Fruit fly (Drosophila melanogaster) whole organism, embryonic: ENCODE measurements around the gene spg.

Experiments
- Awh ChIP-seq: fragments of 200-800 bp; sonication (Bioruptor generic); IDR thresholded peaks from 2 replicates; pipeline ENCODE4, ENCODE4 v1.3.6; 2022; ENCODE audit warnings: missing biosample characterization, missing genetic modification characterization
- Bdp1 ChIP-seq: fragments of 200-800 bp; sonication (Bioruptor generic); optimal IDR thresholded peaks from 3 replicates; lab custom pipeline; 2016; ENCODE audit warnings: missing biosample characterization, missing genetic modification characterization
- Bgb ChIP-seq: fragments of 200-800 bp; sonication (Bioruptor generic); IDR thresholded peaks from 2 replicates; pipeline ENCODE4 v1.3.6; 2022; ENCODE audit warnings: missing biosample characterization, missing genetic modification characterization; ENCODE audit not compliant: partially characterized antibody
- Blimp-1 ChIP-seq: fragments of 200-800 bp; sonication (Bioruptor generic); optimal IDR thresholded peaks from 3 replicates; lab custom pipeline; 2018; ENCODE audit warnings: missing biosample characterization, missing genetic modification characterization, mild to moderate bottlenecking, moderate library complexity, missing genetic modification reagents
- CG11723 ChIP-seq: fragments of 200-800 bp; sonication (Bioruptor generic); optimal IDR thresholded peaks from 2 replicates; lab custom pipeline; 2017; ENCODE audit warnings: missing biosample characterization, mild to moderate bottlenecking, missing genetic modification characterization
- CG13123 ChIP-seq: fragments of 200-800 bp; sonication (Bioruptor generic); optimal IDR thresholded peaks from 2 replicates; lab custom pipeline; 2016; ENCODE audit warnings: missing biosample characterization, missing genetic modification characterization
- CG13894 ChIP-seq: fragments of 200-800 bp; sonication (Bioruptor generic); optimal IDR thresholded peaks from 3 replicates; lab custom pipeline; 2018; ENCODE audit warnings: missing biosample characterization, mild to moderate bottlenecking, missing genetic modification characterization, moderate library complexity
- CG15514 ChIP-seq: fragments of 200-800 bp; sonication (Bioruptor generic); optimal IDR thresholded peaks from 3 replicates; lab custom pipeline; 2017; ENCODE audit warnings: missing biosample characterization, missing genetic modification characterization, mild to moderate bottlenecking, moderate library complexity, missing genetic modification reagents
- CG16813 ChIP-seq: fragments of 200-800 bp; sonication (Bioruptor generic); IDR thresholded peaks from 3 replicates; pipeline ENCODE4 v1.3.6; 2022; ENCODE audit warnings: missing biosample characterization, missing genetic modification characterization; ENCODE audit not compliant: partially characterized antibody
- CG17568 ChIP-seq: fragments of 200-800 bp; sonication (Bioruptor generic); optimal IDR thresholded peaks from 2 replicates; lab custom pipeline; 2018; ENCODE audit warnings: missing biosample characterization, mild to moderate bottlenecking, missing genetic modification characterization, moderate library complexity
- CG18011 ChIP-seq: fragments of 200-800 bp; sonication (Bioruptor generic); optimal IDR thresholded peaks from 2 replicates; lab custom pipeline; 2017; ENCODE audit warnings: missing biosample characterization, missing genetic modification characterization, mild to moderate bottlenecking, moderate library complexity, missing genotype
- CG18476 ChIP-seq: fragments of 200-800 bp; sonication (Bioruptor generic); optimal IDR thresholded peaks from 2 replicates; lab custom pipeline; 2016; ENCODE audit warnings: missing biosample characterization, mild to moderate bottlenecking, missing genetic modification characterization
- CG2199 ChIP-seq: fragments of 200-800 bp; sonication (Bioruptor generic); IDR thresholded peaks from 3 replicates; pipeline ENCODE4 v1.3.6; 2022; ENCODE audit warnings: missing biosample characterization, missing genetic modification characterization
- CG2202 ChIP-seq: fragments of 200-800 bp; sonication (Bioruptor generic); optimal IDR thresholded peaks from 2 replicates; lab custom pipeline; 2018; ENCODE audit warnings: missing biosample characterization, mild to moderate bottlenecking, missing genetic modification characterization
- CG31224 ChIP-seq: fragments of 200-800 bp; sonication (Bioruptor generic); IDR thresholded peaks from 2 replicates; pipeline ENCODE4 v1.3.6; 2022; ENCODE audit warnings: missing biosample characterization, missing genetic modification characterization
- CG32767 ChIP-seq: fragments of 200-800 bp; sonication (Bioruptor generic); IDR thresholded peaks from 2 replicates; pipeline ENCODE4 v1.3.6; 2022; ENCODE audit warnings: missing biosample characterization, missing genetic modification characterization
- CG3847 ChIP-seq: fragments of 200-800 bp; sonication (Bioruptor generic); IDR thresholded peaks from 2 replicates; pipeline ENCODE4 v1.3.6; 2022; ENCODE audit warnings: missing biosample characterization, missing genetic modification characterization
- CG7745 ChIP-seq: fragments of 200-800 bp; sonication (Bioruptor generic); optimal IDR thresholded peaks from 2 replicates; lab custom pipeline; 2018; ENCODE audit warnings: missing biosample characterization, mild to moderate bottlenecking, missing genetic modification characterization, moderate library complexity
- Deaf1 ChIP-seq: fragments of 200-800 bp; optimal IDR thresholded peaks from 3 replicates; lab custom pipeline; 2019; ENCODE audit warnings: missing biosample characterization, mild to moderate bottlenecking, missing genetic modification characterization, moderate library complexity
- Hey ChIP-seq: fragments of 200-800 bp; sonication (Bioruptor generic); optimal IDR thresholded peaks from 3 replicates; lab custom pipeline; 2018; ENCODE audit warnings: missing biosample characterization, mild to moderate bottlenecking, missing genetic modification characterization
- Hr78 ChIP-seq, 2 experiments: fragments of 200-800 bp in 1 of 2; fragments of >200 bp in 1 of 2; sonication (Bioruptor generic) in 1 of 2; optimal IDR thresholded peaks; 2 replicates each; lab custom pipeline; 2017 to 2019; ENCODE audit warnings: missing biosample characterization in 2 of 2, missing genetic modification characterization in 2 of 2, mild to moderate bottlenecking in 1 of 2, moderate library complexity in 1 of 2
- Med ChIP-seq: fragments of 200-800 bp; sonication (Bioruptor generic); peaks from one replicate; lab custom pipeline; 2016; ENCODE audit warnings: missing biosample characterization, missing genetic modification characterization, mild to moderate bottlenecking, inconsistent platforms, moderate library complexity
- Nf-YC ChIP-seq: fragments of 200-800 bp; optimal IDR thresholded peaks from 3 replicates; lab custom pipeline; 2019; ENCODE audit warnings: missing biosample characterization, mild to moderate bottlenecking, missing genetic modification characterization, moderate library complexity
- Sin3A ChIP-seq: fragments of >200 bp; optimal IDR thresholded peaks from 2 replicates; lab custom pipeline; 2018
- Sox102F ChIP-seq: fragments of 200-800 bp; sonication (Bioruptor generic); optimal IDR thresholded peaks from 2 replicates; lab custom pipeline; 2018; ENCODE audit warnings: missing biosample characterization, mild to moderate bottlenecking, missing genetic modification characterization, moderate library complexity
- Trl ChIP-seq, 3 experiments: fragments of >200 bp in 2 of 3; fragments of 200-800 bp in 1 of 3; sonication (Bioruptor generic) in 1 of 3; optimal IDR thresholded peaks; 2 replicates in 1 of 3; 3 replicates in 2 of 3; lab custom pipeline; 2016 to 2017; ENCODE audit warnings: missing biosample characterization in 1 of 3, missing genetic modification characterization in 1 of 3
- bbx ChIP-seq: fragments of 200-800 bp; sonication (Bioruptor generic); IDR thresholded peaks from 2 replicates; pipeline ENCODE4 v1.3.6; 2022; ENCODE audit warnings: missing biosample characterization, missing genetic modification characterization; ENCODE audit not compliant: partially characterized antibody
- bsh ChIP-seq, 2 experiments: fragments of 200-800 bp; sonication (Bioruptor generic); optimal IDR thresholded peaks; 2 replicates each; lab custom pipeline; 2017 to 2018; ENCODE audit warnings: mild to moderate bottlenecking in 2 of 2, missing biosample characterization in 2 of 2, missing genetic modification characterization in 2 of 2, moderate library complexity in 1 of 2
- chinmo ChIP-seq: fragments of 200-800 bp; sonication (Bioruptor generic); IDR thresholded peaks from 4 replicates; pipeline ENCODE4 v1.3.6; 2022; ENCODE audit warnings: missing biosample characterization, missing genetic modification characterization; ENCODE audit not compliant: partially characterized antibody
- chm ChIP-seq: fragments of 200-800 bp; sonication (Bioruptor generic); IDR thresholded peaks from 2 replicates; pipeline ENCODE4 v1.3.6; 2022; ENCODE audit warnings: missing biosample characterization, missing genetic modification characterization
- dysf ChIP-seq: fragments of 200-800 bp; sonication (Bioruptor generic); IDR thresholded peaks from 3 replicates; pipeline ENCODE4 v1.3.6; 2022; ENCODE audit warnings: missing biosample characterization, missing genetic modification characterization
- gce ChIP-seq: fragments of 200-800 bp; sonication (Bioruptor generic); IDR thresholded peaks from 3 replicates; pipeline ENCODE4 v1.3.6; 2022; ENCODE audit warnings: missing biosample characterization, missing genetic modification characterization
- gcm ChIP-seq: fragments of 200-800 bp; sonication (Bioruptor generic); optimal IDR thresholded peaks from 2 replicates; lab custom pipeline; 2019; ENCODE audit warnings: missing biosample characterization, mild to moderate bottlenecking, missing genetic modification characterization, moderate library complexity
- hbn ChIP-seq: fragments of 200-800 bp; sonication (Bioruptor generic); IDR thresholded peaks from 2 replicates; pipeline ENCODE4 v1.3.6; 2022; ENCODE audit warnings: missing biosample characterization, missing genetic modification characterization; ENCODE audit not compliant: partially characterized antibody
- insv ChIP-seq, 2 experiments: fragments of 200-800 bp; sonication (Bioruptor generic); optimal IDR thresholded peaks; 3 replicates each; lab custom pipeline; 2016 to 2018; ENCODE audit warnings: missing biosample characterization in 2 of 2, missing genetic modification characterization in 2 of 2
- jing ChIP-seq: fragments of 200-800 bp; sonication (Bioruptor generic); optimal IDR thresholded peaks from 2 replicates; lab custom pipeline; 2018; ENCODE audit warnings: missing biosample characterization, mild to moderate bottlenecking, missing genetic modification characterization
- mam ChIP-seq: fragments of 200-800 bp; sonication (Bioruptor generic); optimal IDR thresholded peaks from 3 replicates; lab custom pipeline; 2016; ENCODE audit warnings: missing biosample characterization, missing genetic modification characterization
- nom ChIP-seq: fragments of 200-800 bp; sonication (Bioruptor generic); optimal IDR thresholded peaks from 2 replicates; lab custom pipeline; 2017; ENCODE audit warnings: missing biosample characterization, missing genetic modification characterization, mild to moderate bottlenecking, moderate library complexity, missing genetic modification reagents
- phol ChIP-seq: fragments of 200-800 bp; sonication (Bioruptor generic); optimal IDR thresholded peaks from 3 replicates; lab custom pipeline; 2018; ENCODE audit warnings: missing biosample characterization, mild to moderate bottlenecking, missing genetic modification characterization, moderate library complexity
- run ChIP-seq: fragments of 200-800 bp; sonication (Bioruptor generic); optimal IDR thresholded peaks from 3 replicates; lab custom pipeline; 2018; ENCODE audit warnings: missing biosample characterization, mild to moderate bottlenecking, missing genetic modification characterization
- schlank ChIP-seq: fragments of 200-800 bp; sonication (Bioruptor generic); optimal IDR thresholded peaks from 2 replicates; lab custom pipeline; 2018; ENCODE audit warnings: missing biosample characterization, mild to moderate bottlenecking, missing genetic modification characterization
- sd ChIP-seq: fragments of 200-800 bp; sonication (Bioruptor generic); optimal IDR thresholded peaks from 3 replicates; lab custom pipeline; 2018; ENCODE audit warnings: missing biosample characterization, mild to moderate bottlenecking, missing genetic modification characterization, moderate library complexity
- sob ChIP-seq: fragments of 200-800 bp; sonication (Bioruptor generic); IDR thresholded peaks from 2 replicates; pipeline ENCODE4 v1.3.6; 2022; ENCODE audit warnings: missing biosample characterization, missing genetic modification characterization
- yki ChIP-seq: fragments of >200 bp; optimal IDR thresholded peaks from 3 replicates; lab custom pipeline; 2018

Gene spg

dm6 chr3R:28861309-28862157, 16.5 kb downstream of the spg start (continued):
- TF ChIP-seq CG13123 (GFP tag; lab: Kevin White, UChicago) (no peak), gcm (GFP tag; lab: Kevin White, UChicago) (peak; percentile 15), mam (GFP tag; lab: Kevin White, UChicago) (no peak), chm (GFP tag; lab: Robert Waterston, UW) (0 out of 2 replicates have a peak, but pooled peaks have one; percentile 23), run (tag; lab: Kevin White, UChicago) (no peak), bbx (no peak), Trl (optimal IDR thresholded peaks at IDR 0.05; lab: Kevin White, UChicago) (peak; percentile 94 to 99), Trl (GFP tag; optimal IDR thresholded peaks at IDR 0.05; lab: Kevin White, UChicago) (peak; percentile 8), CG16813 (GFP tag; lab: Robert Waterston, UW) (peak; percentile 30; the same call in 1 of the 3 replicates), CG2202 (tag; lab: Kevin White, UChicago) (no peak), Nf-YC (tag; lab: Kevin White, UChicago) (no peak), Med (peak; percentile 69), Bgb (no peak), hbn (GFP tag; lab: Robert Waterston, UW) (0 out of 2 replicates have a peak, but pooled peaks have one; percentile 29), Sin3A (lab: Kevin White, UChicago) (no peak), phol (peak; percentile 16), CG7745 (no peak), dysf (GFP tag; lab: Robert Waterston, UW) (no peak), sd (peak; percentile 89), CG3847 (GFP tag; lab: Robert Waterston, UW) (no peak), CG17568 (GFP tag; lab: Kevin White, UChicago) (no peak), schlank (tag; lab: Kevin White, UChicago) (no peak), CG13894 (peak; percentile 18), jing (GFP tag; lab: Kevin White, UChicago) (no peak), CG2199 (GFP tag; lab: Robert Waterston, UW) (peak; percentile 41; the same call in 1 of the 3 replicates), bsh (GFP tag; optimal IDR thresholded peaks at IDR 0.05; lab: Kevin White, UChicago) (no peak), Deaf1 (tag; lab: Kevin White, UChicago) (peak; percentile 64), gce (GFP tag; lab: Robert Waterston, UW) (no peak), CG15514 (peak; percentile 97), CG31224 (GFP tag; lab: Robert Waterston, UW) (no peak), Awh (GFP tag; lab: Robert Waterston, UW) (peak; percentile 16; the same call in 1 of the 2 replicates), CG11723 (GFP tag; lab: Kevin White, UChicago) (no peak), CG32767 (GFP tag; lab: Robert Waterston, UW) (peak; percentile 23; the same call in 1 of the 2 replicates), sob (peak; percentile 61), Blimp-1 (GFP tag; lab: Kevin White, UChicago) (no peak), chinmo (GFP tag; lab: Robert Waterston, UW) (peak; percentile 75; the same call in 2 of the 4 replicates), insv (GFP tag; optimal IDR thresholded peaks at IDR 0.05; lab: Kevin White, UChicago) (no peak), CG18011 (GFP tag; lab: Kevin White, UChicago) (no peak), nom (GFP tag; lab: Kevin White, UChicago) (peak; percentile 17), Hr78 (GFP tag; optimal IDR thresholded peaks at IDR 0.05; lab: Kevin White, UChicago) (peak in 1 of 2 experiments; percentile 55), yki (lab: Kevin White, UChicago) (peak; percentile 95), Hey (tag; lab: Kevin White, UChicago) (no peak), Bdp1 (no peak), CG18476 (no peak), Sox102F (no peak)
